Worm (Caenorhabditis elegans) whole organism, L1 larva: ENCODE results near the gene F52G3.1.

Experiments used
- C16A3.4 ChIP-seq: fragments of 150-350 bp; optimal IDR thresholded peaks from 2 replicates; lab custom pipeline; 2014; ENCODE audit warnings: missing biosample characterization, missing genetic modification characterization
- C34B4.2 ChIP-seq: sonication (generic microtip); optimal IDR thresholded peaks from 2 replicates; lab custom pipeline; 2017; ENCODE audit warnings: mild to moderate bottlenecking, missing genetic modification characterization, missing compliant biosample characterization
- F16B12.6 ChIP-seq: fragments of 150-350 bp; optimal IDR thresholded peaks from 2 replicates; lab custom pipeline; 2014; ENCODE audit warnings: missing biosample characterization, missing genetic modification characterization
- aha-1 ChIP-seq: fragments of 150-350 bp; optimal IDR thresholded peaks from 2 replicates; lab custom pipeline; 2014; ENCODE audit warnings: missing biosample characterization, missing genetic modification characterization
- aly-2 ChIP-seq: fragments of 150-350 bp; optimal IDR thresholded peaks from 2 replicates; lab custom pipeline; 2014; ENCODE audit warnings: missing biosample characterization, missing genetic modification characterization
- blmp-1 ChIP-seq: fragments of 150-350 bp; optimal IDR thresholded peaks from 2 replicates; lab custom pipeline; 2014; ENCODE audit warnings: missing biosample characterization, missing genetic modification characterization
- ceh-8 ChIP-seq: fragments of 200-800 bp; sonication (Bioruptor generic); optimal IDR thresholded peaks from 2 replicates; lab custom pipeline; 2018; ENCODE audit warnings: mild to moderate bottlenecking, missing genetic modification characterization, moderate library complexity, missing compliant biosample characterization
- ceh-82 ChIP-seq, 3 experiments: fragments of 150-350 bp in 1 of 3; sonication (generic microtip) in 2 of 3; optimal IDR thresholded peaks; 2 replicates each; lab custom pipeline; 2014 to 2017; ENCODE audit warnings: missing biosample characterization in 3 of 3, missing genetic modification characterization in 3 of 3
- ceh-88 ChIP-seq: fragments of 200-800 bp; sonication (Bioruptor generic); IDR thresholded peaks from 2 replicates; pipeline ENCODE4 v1.3.6; 2022; ENCODE audit warnings: missing genetic modification characterization, missing compliant biosample characterization
- ces-1 ChIP-seq: fragments of 150-350 bp; optimal IDR thresholded peaks from 2 replicates; lab custom pipeline; 2014; ENCODE audit warnings: missing biosample characterization, missing genetic modification reagents, missing genetic modification characterization
- efl-1 ChIP-seq, 4 experiments: fragments of 150-350 bp; optimal IDR thresholded peaks in 3 of 4; peaks in 1 of 4; 1 replicate in 1 of 4; 2 replicates in 3 of 4; lab custom pipeline; 2014; ENCODE audit warnings: missing biosample characterization in 2 of 4, missing genetic modification characterization in 2 of 4, missing genetic modification reagents in 2 of 4
- efl-3 ChIP-seq: fragments of 200-800 bp; sonication (Bioruptor generic); optimal IDR thresholded peaks from 2 replicates; lab custom pipeline; 2018; ENCODE audit warnings: mild to moderate bottlenecking, missing genetic modification characterization, missing compliant biosample characterization
- elt-3 ChIP-seq, 6 experiments: fragments of 150-350 bp in 1 of 6; sonication (generic microtip); optimal IDR thresholded peaks; 2 replicates each; lab custom pipeline; 2017 to 2018; ENCODE audit warnings: missing biosample characterization in 6 of 6, missing genetic modification characterization in 6 of 6, inconsistent platforms in 1 of 6
- fkh-8 ChIP-seq: sonication (generic microtip); optimal IDR thresholded peaks from 2 replicates; lab custom pipeline; 2016; ENCODE audit warnings: mild to moderate bottlenecking, missing genetic modification characterization, missing compliant biosample characterization
- fos-1 ChIP-seq: fragments of 150-350 bp; optimal IDR thresholded peaks from 2 replicates; lab custom pipeline; 2014; ENCODE audit warnings: missing biosample characterization, missing genetic modification characterization
- grh-1 ChIP-seq: fragments of 200-800 bp; sonication (Bioruptor generic); IDR thresholded peaks from 2 replicates; pipeline ENCODE4 v1.3.6; 2022; ENCODE audit warnings: missing genetic modification reagents, missing genetic modification characterization, missing compliant biosample characterization
- hlh-4 ChIP-seq: sonication (generic microtip); optimal IDR thresholded peaks from 2 replicates; lab custom pipeline; 2016; ENCODE audit warnings: mild to moderate bottlenecking, missing genetic modification characterization, missing compliant biosample characterization
- hpl-2 ChIP-seq: fragments of 150-350 bp; optimal IDR thresholded peaks from 2 replicates; lab custom pipeline; 2014; ENCODE audit warnings: missing biosample characterization, missing genetic modification reagents, missing genetic modification characterization
- irx-1 ChIP-seq: sonication (generic microtip); optimal IDR thresholded peaks from 2 replicates; lab custom pipeline; 2016; ENCODE audit warnings: missing genetic modification characterization, missing compliant biosample characterization
- lin-14 ChIP-seq: fragments of 200-800 bp; sonication (Bioruptor generic); optimal IDR thresholded peaks from 2 replicates; lab custom pipeline; 2018; ENCODE audit warnings: mild to moderate bottlenecking, missing genetic modification characterization, moderate library complexity, missing compliant biosample characterization
- lin-15B ChIP-seq: fragments of 150-350 bp; sonication (generic microtip); optimal IDR thresholded peaks from 3 replicates; lab custom pipeline; 2014; ENCODE audit warnings: missing biosample characterization, missing genetic modification characterization
- lin-39 ChIP-seq: fragments of 150-350 bp; optimal IDR thresholded peaks from 2 replicates; lab custom pipeline; 2014; ENCODE audit warnings: missing biosample characterization, missing genetic modification reagents, missing genetic modification characterization
- lsy-2 ChIP-seq, 2 experiments: fragments of 150-350 bp; optimal IDR thresholded peaks; 2 replicates each; lab custom pipeline; 2014; ENCODE audit warnings: missing biosample characterization in 2 of 2, missing genetic modification characterization in 2 of 2
- mab-9 ChIP-seq: fragments of 200-800 bp; sonication (Bioruptor generic); IDR thresholded peaks from 2 replicates; pipeline ENCODE4 v1.3.6; 2022; ENCODE audit warnings: missing genetic modification reagents, missing genetic modification characterization, missing compliant biosample characterization
- mdl-1 ChIP-seq, 2 experiments: fragments of 150-350 bp; optimal IDR thresholded peaks; 2 replicates each; lab custom pipeline; 2014 to 2017; ENCODE audit warnings: missing biosample characterization in 2 of 2, missing genetic modification characterization in 2 of 2, inconsistent platforms in 1 of 2
- mep-1 ChIP-seq: fragments of 150-350 bp; optimal IDR thresholded peaks from 2 replicates; lab custom pipeline; 2014; ENCODE audit warnings: missing biosample characterization, missing genetic modification characterization
- nhr-11 ChIP-seq: fragments of 150-350 bp; optimal IDR thresholded peaks from 2 replicates; lab custom pipeline; 2014; ENCODE audit warnings: missing biosample characterization, missing genetic modification characterization
- nhr-12 ChIP-seq: sonication (generic microtip); optimal IDR thresholded peaks from 2 replicates; lab custom pipeline; 2017; ENCODE audit warnings: missing biosample characterization, missing genetic modification characterization
- nhr-28 ChIP-seq: fragments of 150-350 bp; optimal IDR thresholded peaks from 2 replicates; lab custom pipeline; 2014; ENCODE audit warnings: missing biosample characterization, missing genetic modification characterization
- pag-3 ChIP-seq: sonication (generic microtip); optimal IDR thresholded peaks from 2 replicates; lab custom pipeline; 2017; ENCODE audit warnings: missing genetic modification characterization, mild to moderate bottlenecking, missing compliant biosample characterization, antibody characterized with exemption, borderline replicate concordance; ENCODE audit not compliant: insufficient read depth
- rnt-1 ChIP-seq: sonication (generic microtip); optimal IDR thresholded peaks from 2 replicates; lab custom pipeline; 2016; ENCODE audit warnings: mild to moderate bottlenecking, missing genetic modification characterization, moderate library complexity, missing compliant biosample characterization
- skn-1 ChIP-seq: fragments of 150-350 bp; optimal IDR thresholded peaks from 2 replicates; lab custom pipeline; 2014; ENCODE audit warnings: missing biosample characterization, missing genetic modification characterization
- snpc-4 ChIP-seq: fragments of 150-350 bp; optimal IDR thresholded peaks from 2 replicates; lab custom pipeline; 2014; ENCODE audit warnings: missing biosample characterization, missing genetic modification characterization
- snu-23 ChIP-seq: sonication (generic microtip); optimal IDR thresholded peaks from 2 replicates; lab custom pipeline; 2016; ENCODE audit warnings: missing genetic modification characterization, missing compliant biosample characterization
- sptf-1 ChIP-seq: fragments of 150-350 bp; optimal IDR thresholded peaks from 2 replicates; lab custom pipeline; 2014; ENCODE audit warnings: missing biosample characterization, missing genetic modification characterization
- sup-37 ChIP-seq: fragments of 200-800 bp; sonication (Bioruptor generic); optimal IDR thresholded peaks from 2 replicates; lab custom pipeline; 2018; ENCODE audit warnings: mild to moderate bottlenecking, missing genetic modification characterization, missing compliant biosample characterization
- tbx-2 ChIP-seq: sonication (generic microtip); optimal IDR thresholded peaks from 2 replicates; lab custom pipeline; 2016; ENCODE audit warnings: missing genetic modification characterization, missing compliant biosample characterization
- vab-15 ChIP-seq: sonication (generic microtip); optimal IDR thresholded peaks from 2 replicates; lab custom pipeline; 2017; ENCODE audit warnings: missing genotype, mild to moderate bottlenecking, missing genetic modification characterization, missing compliant biosample characterization
- zag-1 ChIP-seq: fragments of 150-350 bp; optimal IDR thresholded peaks from 2 replicates; lab custom pipeline; 2014; ENCODE audit warnings: missing biosample characterization, missing genetic modification characterization

Gene F52G3.1

ce11 chrX:17006843-17007242 lies 43.2 kb downstream of the F52G3.1 start:
- TF ChIP-seq C16A3.4 (tag; lab: Kevin White, UChicago), result no peak
- no peak for TF ChIP-seq ceh-88 (GFP tag; lab: Robert Waterston, UW)
- no peak for TF ChIP-seq tbx-2 (tag; lab: Kevin White, UChicago)
- no peak for TF ChIP-seq skn-1 (tag; lab: Kevin White, UChicago)
- no peak for TF ChIP-seq nhr-12 (tag; lab: Kevin White, UChicago)
- no peak for TF ChIP-seq grh-1 (GFP tag; lab: Robert Waterston, UW)
- no peak for TF ChIP-seq ceh-8 (GFP tag; lab: Kevin White, UChicago)
- TF ChIP-seq lsy-2 (tag; optimal IDR thresholded peaks at IDR 0.05; lab: Kevin White, UChicago), result no peak
- no peak for TF ChIP-seq pag-3
- no peak for TF ChIP-seq blmp-1
- TF ChIP-seq mab-9 (GFP tag; lab: Robert Waterston, UW), result no peak
- no peak for TF ChIP-seq lin-39 (tag; lab: Kevin White, UChicago)

- TF ChIP-seq fkh-8 (tag; lab: Kevin White, UChicago), result no peak
- TF ChIP-seq irx-1 (tag; lab: Kevin White, UChicago), result no peak
- no peak for TF ChIP-seq sptf-1 (tag; lab: Kevin White, UChicago)
- TF ChIP-seq hlh-4 (tag; lab: Kevin White, UChicago), result no peak
- no peak for TF ChIP-seq rnt-1 (tag; lab: Kevin White, UChicago)
- TF ChIP-seq ceh-8 (GFP tag; lab: Kevin White, UChicago), result no peak
- no peak for TF ChIP-seq nhr-11 (tag; lab: Kevin White, UChicago)
- TF ChIP-seq zag-1 (tag; lab: Kevin White, UChicago), result no peak
- TF ChIP-seq efl-3 (GFP tag; lab: Kevin White, UChicago), result no peak
- no peak for TF ChIP-seq lsy-2 (tag; optimal IDR thresholded peaks at IDR 0.05; lab: Kevin White, UChicago)
- no peak for TF ChIP-seq sup-37 (GFP tag; lab: Kevin White, UChicago)
- no peak for TF ChIP-seq F16B12.6 (tag; lab: Kevin White, UChicago)
- no peak for TF ChIP-seq C34B4.2 (tag; lab: Kevin White, UChicago)
- no peak for TF ChIP-seq fos-1
- TF ChIP-seq aha-1 (tag; lab: Kevin White, UChicago), result no peak
These were observed 49.5 kb downstream of the F52G3.1 start, which contains the start of gene F35B3.3 for ce11 chrX:17013162-17013561. Gene F35B3.3 (plus strand): TSS chrX:17013462.

DNA sequence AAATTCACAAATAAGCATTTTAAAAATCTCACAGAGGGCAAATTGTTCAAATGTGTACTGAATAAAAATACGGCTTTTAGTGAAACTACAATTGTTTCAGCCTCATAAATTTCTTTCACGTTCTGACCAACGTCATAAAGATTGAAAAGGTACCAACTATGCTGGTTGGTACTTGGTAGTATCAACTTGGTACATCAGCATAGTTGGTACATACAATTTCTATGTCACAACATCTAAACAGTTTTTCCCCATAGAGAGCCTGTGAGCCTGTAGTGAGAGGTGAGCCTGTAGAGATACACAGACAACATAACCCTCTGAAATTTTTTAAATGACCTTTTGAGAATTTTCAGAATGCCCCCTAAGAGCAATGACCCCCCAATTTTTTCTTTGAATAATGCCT lies 55.4 kb downstream of the F52G3.1 start:
- TF ChIP-seq vab-15 (tag; lab: Kevin White, UChicago) (no peak), nhr-28 (tag; lab: Kevin White, UChicago) (no peak), snpc-4 (tag; lab: Kevin White, UChicago) (no peak), snu-23 (GFP tag; lab: Kevin White, UChicago) (no peak), mdl-1 (tag; optimal IDR thresholded peaks at IDR 0.05; lab: Kevin White, UChicago) (no peak), grh-1 (GFP tag; lab: Robert Waterston, UW) (no peak), efl-1 (optimal IDR thresholded peaks at IDR 0.05; lab: Kevin White, UChicago) (no peak), efl-1 (GFP tag; optimal IDR thresholded peaks at IDR 0.05 in 1 of 2; lab: Kevin White, UChicago) (no peak), hpl-2 (GFP tag; lab: Kevin White, UChicago) (no peak), elt-3 (tag; optimal IDR thresholded peaks at IDR 0.05; lab: Kevin White, UChicago) (no peak), fos-1 (no peak), aly-2 (tag; lab: Kevin White, UChicago) (no peak), irx-1 (tag; lab: Kevin White, UChicago) (no peak), mep-1 (tag; lab: Kevin White, UChicago) (no peak), lin-14 (GFP tag; lab: Kevin White, UChicago) (no peak), lin-15B (tag; lab: Kevin White, UChicago) (no peak), mab-9 (GFP tag; lab: Robert Waterston, UW) (no peak)
- TF ChIP-seq, all 84 proteins: peak for 0

- TF ChIP-seq ceh-82 (tag; optimal IDR thresholded peaks at IDR 0.05; lab: Kevin White, UChicago) (no peak), mdl-1 (tag; optimal IDR thresholded peaks at IDR 0.05; lab: Kevin White, UChicago) (no peak), aly-2 (tag; lab: Kevin White, UChicago) (no peak), hpl-2 (GFP tag; lab: Kevin White, UChicago) (no peak), grh-1 (GFP tag; lab: Robert Waterston, UW) (no peak), ces-1 (GFP tag; lab: Kevin White, UChicago) (no peak)
These were observed 57.2 kb downstream of the F52G3.1 start, which contains the start of gene F35B3.4 for ce11 chrX:17020858-17021257. Gene F35B3.4 (minus strand): TSS chrX:17020958.
